Worm (Caenorhabditis elegans) whole organism, L1 larva: Measurements from ENCODE around the gene sre-37.

ENCODE experiments used
- C04F5.9 ChIP-seq: sonication (generic microtip); optimal IDR thresholded peaks from 2 replicates; lab custom pipeline; 2016; ENCODE audit warnings: missing genetic modification characterization, missing compliant biosample characterization
- F16B12.6 ChIP-seq: fragments of 150-350 bp; optimal IDR thresholded peaks from 2 replicates; lab custom pipeline; 2014; ENCODE audit warnings: missing biosample characterization, missing genetic modification characterization
- aha-1 ChIP-seq: fragments of 150-350 bp; optimal IDR thresholded peaks from 2 replicates; lab custom pipeline; 2014; ENCODE audit warnings: missing biosample characterization, missing genetic modification characterization
- blmp-1 ChIP-seq: fragments of 150-350 bp; optimal IDR thresholded peaks from 2 replicates; lab custom pipeline; 2014; ENCODE audit warnings: missing biosample characterization, missing genetic modification characterization
- ces-1 ChIP-seq: fragments of 150-350 bp; optimal IDR thresholded peaks from 2 replicates; lab custom pipeline; 2014; ENCODE audit warnings: missing biosample characterization, missing genetic modification reagents, missing genetic modification characterization
- dsc-1 ChIP-seq: sonication (generic microtip); optimal IDR thresholded peaks from 2 replicates; lab custom pipeline; 2016; ENCODE audit warnings: mild to moderate bottlenecking, missing genetic modification characterization, missing compliant biosample characterization
- efl-1 ChIP-seq, 4 experiments: fragments of 150-350 bp; optimal IDR thresholded peaks in 3 of 4; peaks in 1 of 4; 1 replicate in 1 of 4; 2 replicates in 3 of 4; lab custom pipeline; 2014; ENCODE audit warnings: missing biosample characterization in 2 of 4, missing genetic modification characterization in 2 of 4, missing genetic modification reagents in 2 of 4
- egl-27 ChIP-seq, 2 experiments: fragments of 150-350 bp in 1 of 2; sonication (generic microtip); optimal IDR thresholded peaks; 3 replicates each; lab custom pipeline; 2017 to 2018; ENCODE audit warnings: missing biosample characterization in 2 of 2, missing genetic modification characterization in 2 of 2, missing genetic modification reagents in 2 of 2
- elt-3 ChIP-seq, 6 experiments: fragments of 150-350 bp in 1 of 6; sonication (generic microtip); optimal IDR thresholded peaks; 2 replicates each; lab custom pipeline; 2017 to 2018; ENCODE audit warnings: missing biosample characterization in 6 of 6, missing genetic modification characterization in 6 of 6, inconsistent platforms in 1 of 6
- fkh-4 ChIP-seq: sonication (generic microtip); optimal IDR thresholded peaks from 2 replicates; lab custom pipeline; 2016; ENCODE audit warnings: missing compliant biosample characterization, missing genetic modification characterization, borderline replicate concordance
- fkh-8 ChIP-seq: sonication (generic microtip); optimal IDR thresholded peaks from 2 replicates; lab custom pipeline; 2016; ENCODE audit warnings: mild to moderate bottlenecking, missing genetic modification characterization, missing compliant biosample characterization
- grh-1 ChIP-seq: fragments of 200-800 bp; sonication (Bioruptor generic); IDR thresholded peaks from 2 replicates; pipeline ENCODE4 v1.3.6; 2022; ENCODE audit warnings: missing genetic modification reagents, missing genetic modification characterization, missing compliant biosample characterization
- hlh-4 ChIP-seq: sonication (generic microtip); optimal IDR thresholded peaks from 2 replicates; lab custom pipeline; 2016; ENCODE audit warnings: mild to moderate bottlenecking, missing genetic modification characterization, missing compliant biosample characterization
- hpl-2 ChIP-seq: fragments of 150-350 bp; optimal IDR thresholded peaks from 2 replicates; lab custom pipeline; 2014; ENCODE audit warnings: missing biosample characterization, missing genetic modification reagents, missing genetic modification characterization
- isw-1 ChIP-seq: fragments of 200-800 bp; sonication (Bioruptor generic); IDR thresholded peaks from 2 replicates; pipeline ENCODE4 v1.3.6; 2022; ENCODE audit warnings: missing genetic modification characterization, missing compliant biosample characterization
- lin-13 ChIP-seq: fragments of 150-350 bp; optimal IDR thresholded peaks from 2 replicates; lab custom pipeline; 2014; ENCODE audit warnings: missing biosample characterization, missing genetic modification reagents, missing genetic modification characterization
- lir-3 ChIP-seq: sonication (generic microtip); optimal IDR thresholded peaks from 2 replicates; lab custom pipeline; 2016; ENCODE audit warnings: mild to moderate bottlenecking, missing genetic modification characterization, moderate library complexity, missing compliant biosample characterization; ENCODE audit not compliant: poor library complexity
- lsy-2 ChIP-seq, 2 experiments: fragments of 150-350 bp; optimal IDR thresholded peaks; 2 replicates each; lab custom pipeline; 2014; ENCODE audit warnings: missing biosample characterization in 2 of 2, missing genetic modification characterization in 2 of 2
- mdl-1 ChIP-seq, 2 experiments: fragments of 150-350 bp; optimal IDR thresholded peaks; 2 replicates each; lab custom pipeline; 2014 to 2017; ENCODE audit warnings: missing biosample characterization in 2 of 2, missing genetic modification characterization in 2 of 2, inconsistent platforms in 1 of 2
- nhr-19 ChIP-seq: fragments of 200-800 bp; sonication (Bioruptor generic); conservative IDR thresholded peaks from 2 replicates; pipeline ENCODE4 v1.3.6; 2022; ENCODE audit warnings: missing genetic modification characterization, missing compliant biosample characterization
- nhr-28 ChIP-seq: fragments of 150-350 bp; optimal IDR thresholded peaks from 2 replicates; lab custom pipeline; 2014; ENCODE audit warnings: missing biosample characterization, missing genetic modification characterization
- nhr-71 ChIP-seq: sonication (generic microtip); optimal IDR thresholded peaks from 2 replicates; lab custom pipeline; 2016; ENCODE audit warnings: mild to moderate bottlenecking, missing genetic modification characterization, moderate library complexity, missing compliant biosample characterization
- nhr-77 ChIP-seq: fragments of 150-350 bp; optimal IDR thresholded peaks from 2 replicates; lab custom pipeline; 2014; ENCODE audit warnings: missing biosample characterization, missing genetic modification characterization
- nhr-84 ChIP-seq: sonication (generic microtip); optimal IDR thresholded peaks from 2 replicates; lab custom pipeline; 2017; ENCODE audit warnings: missing biosample characterization, missing genetic modification characterization
- nhr-85 ChIP-seq: sonication (generic microtip); peaks from one replicate; lab custom pipeline; 2016; ENCODE audit warnings: missing genetic modification characterization, inconsistent platforms, missing compliant biosample characterization
- pax-3 ChIP-seq: fragments of 200-800 bp; sonication (Bioruptor generic); optimal IDR thresholded peaks from 2 replicates; lab custom pipeline; 2018; ENCODE audit warnings: mild to moderate bottlenecking, missing genetic modification characterization, moderate library complexity, missing compliant biosample characterization
- pqm-1 ChIP-seq: sonication (generic microtip); optimal IDR thresholded peaks from 3 replicates; lab custom pipeline; 2017; ENCODE audit warnings: missing biosample characterization, missing genetic modification characterization
- rnt-1 ChIP-seq: sonication (generic microtip); optimal IDR thresholded peaks from 2 replicates; lab custom pipeline; 2016; ENCODE audit warnings: mild to moderate bottlenecking, missing genetic modification characterization, moderate library complexity, missing compliant biosample characterization
- sup-37 ChIP-seq: fragments of 200-800 bp; sonication (Bioruptor generic); optimal IDR thresholded peaks from 2 replicates; lab custom pipeline; 2018; ENCODE audit warnings: mild to moderate bottlenecking, missing genetic modification characterization, missing compliant biosample characterization
- unc-130 ChIP-seq: fragments of 150-350 bp; optimal IDR thresholded peaks from 2 replicates; lab custom pipeline; 2017; ENCODE audit warnings: missing biosample characterization, missing genetic modification characterization, inconsistent platforms
- unc-30 ChIP-seq: sonication (generic microtip); optimal IDR thresholded peaks from 2 replicates; lab custom pipeline; 2017; ENCODE audit warnings: missing biosample characterization, missing genetic modification characterization
- unc-62 ChIP-seq: fragments of 150-350 bp; optimal IDR thresholded peaks from 2 replicates; lab custom pipeline; 2014; ENCODE audit warnings: missing biosample characterization, missing genetic modification reagents, missing genetic modification characterization
- unc-86 ChIP-seq: sonication (generic microtip); optimal IDR thresholded peaks from 2 replicates; lab custom pipeline; 2016; ENCODE audit warnings: missing genetic modification characterization, missing compliant biosample characterization
- vab-15 ChIP-seq: sonication (generic microtip); optimal IDR thresholded peaks from 2 replicates; lab custom pipeline; 2017; ENCODE audit warnings: missing genotype, mild to moderate bottlenecking, missing genetic modification characterization, missing compliant biosample characterization
- zag-1 ChIP-seq: fragments of 150-350 bp; optimal IDR thresholded peaks from 2 replicates; lab custom pipeline; 2014; ENCODE audit warnings: missing biosample characterization, missing genetic modification characterization
- zip-4 ChIP-seq: fragments of 200-800 bp; sonication (Bioruptor generic); optimal IDR thresholded peaks from 2 replicates; lab custom pipeline; 2018; ENCODE audit warnings: mild to moderate bottlenecking, missing genetic modification characterization, moderate library complexity, missing compliant biosample characterization
- ztf-4 ChIP-seq: fragments of 150-350 bp; optimal IDR thresholded peaks from 2 replicates; lab custom pipeline; 2014; ENCODE audit warnings: missing biosample characterization, missing genetic modification characterization

sre-37 gene

ce11 chrII:12459422-12459821 is 6.2 kb upstream of the sre-37 start, which contains the start of gene tag-281 (continued):
- TF ChIP-seq egl-27 (tag; optimal IDR thresholded peaks at IDR 0.05; lab: Kevin White, UChicago) (no peak), nhr-28 (tag; lab: Kevin White, UChicago) (no peak), dsc-1 (tag; lab: Kevin White, UChicago) (peak; percentile 84), lin-13 (GFP tag; lab: Kevin White, UChicago) (peak; percentile 86), mdl-1 (tag; optimal IDR thresholded peaks at IDR 0.05; lab: Kevin White, UChicago) (peak in 1 of 2 experiments; percentile 69), unc-130 (tag; lab: Kevin White, UChicago) (peak; percentile 70), fkh-8 (peak; percentile 87), nhr-85 (tag; lab: Kevin White, UChicago) (peak; percentile 93), unc-86 (tag; lab: Kevin White, UChicago) (peak; percentile 86), lsy-2 (tag; optimal IDR thresholded peaks at IDR 0.05; lab: Kevin White, UChicago) (peak; percentile 91 to 93), unc-30 (no peak), nhr-19 (GFP tag; lab: Robert Waterston, UW) (peak; percentile 89), elt-3 (tag; optimal IDR thresholded peaks at IDR 0.05; lab: Kevin White, UChicago) (peak in 2 of 6 experiments; percentile 74 to 86), grh-1 (GFP tag; lab: Robert Waterston, UW) (peak; percentile 86), C04F5.9 (tag; lab: Kevin White, UChicago) (peak; percentile 67), pax-3 (tag; lab: Kevin White, UChicago) (peak; percentile 76), rnt-1 (peak; percentile 91), zip-4 (GFP tag; lab: Kevin White, UChicago) (peak; percentile 42), hlh-4 (tag; lab: Kevin White, UChicago) (no peak), efl-1 (optimal IDR thresholded peaks at IDR 0.05; lab: Kevin White, UChicago) (peak; percentile 97 to 99), efl-1 (GFP tag; optimal IDR thresholded peaks at IDR 0.05 in 1 of 2; lab: Kevin White, UChicago) (peak; percentile 98 to 100), pqm-1 (tag; lab: Kevin White, UChicago) (no peak), hpl-2 (GFP tag; lab: Kevin White, UChicago) (no peak), F16B12.6 (tag; lab: Kevin White, UChicago) (peak; percentile 72), ztf-4 (tag; lab: Kevin White, UChicago) (peak; percentile 16), nhr-71 (tag; lab: Kevin White, UChicago) (peak; percentile 94), nhr-77 (peak; percentile 21), blmp-1 (tag; lab: Kevin White, UChicago) (peak; percentile 65), isw-1 (peak; percentile 87), aha-1 (tag; lab: Kevin White, UChicago) (peak; percentile 74), ces-1 (GFP tag; lab: Kevin White, UChicago) (no peak), vab-15 (tag; lab: Kevin White, UChicago) (peak; percentile 53)
- TF ChIP-seq, all 84 proteins: peak for 59

- no peak for TF ChIP-seq efl-1 (optimal IDR thresholded peaks at IDR 0.05; lab: Kevin White, UChicago)
- TF ChIP-seq efl-1 (GFP tag; optimal IDR thresholded peaks at IDR 0.05 in 1 of 2; lab: Kevin White, UChicago): peak in 1 of 2 experiments; percentile 59
- TF ChIP-seq sup-37: no peak
Measured at ce11 chrII:12460602-12461453, 4.8 kb upstream of the sre-37 start, which contains the start of gene tag-280. tag-280 (plus strand) TSS chrII:12460652.

DNA sequence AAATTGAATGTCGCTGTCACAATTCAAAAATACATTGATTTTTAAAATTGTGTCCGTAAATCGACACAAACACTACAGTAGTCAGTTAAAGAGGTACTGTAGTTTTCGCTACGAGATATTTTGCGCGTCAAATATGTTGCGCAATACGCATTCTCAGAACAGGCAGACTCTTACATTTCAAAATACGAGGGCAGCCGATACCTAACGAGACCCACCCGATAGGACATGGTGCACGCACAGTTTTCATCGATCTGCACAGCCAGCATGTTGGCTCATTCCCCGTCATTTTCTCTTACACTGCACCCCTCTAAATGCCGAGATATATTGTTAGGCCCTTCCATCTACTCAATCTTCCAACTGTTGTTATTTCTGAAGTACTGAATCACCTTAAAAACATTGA is 3.4 kb upstream of the sre-37 start, which contains the start of gene F15A4.2:
F15A4.2 (plus strand) TSS at position 301 of the 400 bp plus-strand sequence.
- no peak for TF ChIP-seq blmp-1 (tag; lab: Kevin White, UChicago)
- TF ChIP-seq lin-13 (GFP tag; lab: Kevin White, UChicago): no peak
- TF ChIP-seq efl-1 (optimal IDR thresholded peaks at IDR 0.05; lab: Kevin White, UChicago): no peak
- no peak for TF ChIP-seq efl-1 (GFP tag; optimal IDR thresholded peaks at IDR 0.05 in 1 of 2; lab: Kevin White, UChicago)
- no peak for TF ChIP-seq zag-1 (tag; lab: Kevin White, UChicago)
- TF ChIP-seq nhr-84 (tag; lab: Kevin White, UChicago): no peak
- no peak for TF ChIP-seq hpl-2 (GFP tag; lab: Kevin White, UChicago)
- TF ChIP-seq fkh-4: no peak
- no peak for TF ChIP-seq unc-62
- TF ChIP-seq lir-3 (tag; lab: Kevin White, UChicago): no peak
- no peak for TF ChIP-seq pqm-1 (tag; lab: Kevin White, UChicago)
- no peak for TF ChIP-seq nhr-28 (tag; lab: Kevin White, UChicago)
